Worm (Caenorhabditis elegans) whole organism, L1 larva: ENCODE data around the gene nhr-43.

ENCODE experiments used
- ama-1 ChIP-seq: fragments of 150-350 bp; optimal IDR thresholded peaks from 2 replicates; lab custom pipeline; 2014
- egl-27 ChIP-seq, 2 experiments: fragments of 150-350 bp in 1 of 2; sonication (generic microtip); optimal IDR thresholded peaks; 3 replicates each; lab custom pipeline; 2017 to 2018; ENCODE audit warnings: missing biosample characterization in 2 of 2, missing genetic modification characterization in 2 of 2, missing genetic modification reagents in 2 of 2
- elt-3 ChIP-seq, 6 experiments: fragments of 150-350 bp in 1 of 6; sonication (generic microtip); optimal IDR thresholded peaks; 2 replicates each; lab custom pipeline; 2017 to 2018; ENCODE audit warnings: missing biosample characterization in 6 of 6, missing genetic modification characterization in 6 of 6, inconsistent platforms in 1 of 6
- fkh-8 ChIP-seq: sonication (generic microtip); optimal IDR thresholded peaks from 2 replicates; lab custom pipeline; 2016; ENCODE audit warnings: mild to moderate bottlenecking, missing genetic modification characterization, missing compliant biosample characterization
- fos-1 ChIP-seq: fragments of 150-350 bp; optimal IDR thresholded peaks from 2 replicates; lab custom pipeline; 2014; ENCODE audit warnings: missing biosample characterization, missing genetic modification characterization
- mdl-1 ChIP-seq, 2 experiments: fragments of 150-350 bp; optimal IDR thresholded peaks; 2 replicates each; lab custom pipeline; 2014 to 2017; ENCODE audit warnings: missing biosample characterization in 2 of 2, missing genetic modification characterization in 2 of 2, inconsistent platforms in 1 of 2
- nhr-12 ChIP-seq: sonication (generic microtip); optimal IDR thresholded peaks from 2 replicates; lab custom pipeline; 2017; ENCODE audit warnings: missing biosample characterization, missing genetic modification characterization
- nhr-237 ChIP-seq: fragments of 150-350 bp; optimal IDR thresholded peaks from 2 replicates; lab custom pipeline; 2014; ENCODE audit warnings: missing biosample characterization, missing genetic modification characterization
- nhr-84 ChIP-seq: sonication (generic microtip); optimal IDR thresholded peaks from 2 replicates; lab custom pipeline; 2017; ENCODE audit warnings: missing biosample characterization, missing genetic modification characterization
- unc-62 ChIP-seq: fragments of 150-350 bp; optimal IDR thresholded peaks from 2 replicates; lab custom pipeline; 2014; ENCODE audit warnings: missing biosample characterization, missing genetic modification reagents, missing genetic modification characterization
- zag-1 ChIP-seq: fragments of 150-350 bp; optimal IDR thresholded peaks from 2 replicates; lab custom pipeline; 2014; ENCODE audit warnings: missing biosample characterization, missing genetic modification characterization

- TF ChIP-seq mdl-1 (tag; optimal IDR thresholded peaks at IDR 0.05; lab: Kevin White, UChicago) (no peak), elt-3 (tag; optimal IDR thresholded peaks at IDR 0.05; lab: Kevin White, UChicago) (no peak), egl-27 (tag; optimal IDR thresholded peaks at IDR 0.05; lab: Kevin White, UChicago) (no peak), zag-1 (tag; lab: Kevin White, UChicago) (no peak), fos-1 (no peak), nhr-12 (tag; lab: Kevin White, UChicago) (no peak), nhr-84 (tag; lab: Kevin White, UChicago) (no peak), fkh-8 (tag; lab: Kevin White, UChicago) (no peak), unc-62 (no peak), nhr-237 (tag; lab: Kevin White, UChicago) (no peak), ama-1 (no peak)
Observed at ce11 chrIV:11911723-11912122, 12.3 kb downstream of the nhr-43 start, which contains the start of gene VZK822L.2.
